Worm (Caenorhabditis elegans): Measurements from ENCODE around the gene idpp-15.

DNA sequence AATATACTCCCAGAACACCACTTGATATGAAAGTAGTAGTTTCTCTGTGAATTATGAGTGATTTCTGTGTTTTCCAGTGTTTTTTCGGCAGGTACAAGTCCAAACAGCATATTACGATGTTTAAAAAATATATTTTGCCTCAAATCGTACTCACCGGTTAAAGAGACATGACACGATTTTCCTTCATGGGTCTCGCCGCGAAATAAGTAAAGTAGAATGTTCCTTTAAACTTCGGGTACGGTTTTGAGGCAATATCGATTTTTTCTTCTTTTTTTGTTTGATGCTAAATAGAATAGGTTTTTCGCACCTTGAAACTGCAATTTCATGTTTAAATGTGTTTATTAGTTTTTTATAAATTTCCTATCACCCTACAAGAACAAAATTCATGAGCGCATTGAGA lies 32.9 kb upstream of the idpp-15 start:
- TF ChIP-seq dao-5 (tag; optimal IDR thresholded peaks at IDR 0.05) (no peak), W03F9.2 (tag; optimal IDR thresholded peaks at IDR 0.05) (no peak), him-1 (tag; optimal IDR thresholded peaks at IDR 0.05) (no peak)
